Fruit fly (Drosophila melanogaster) whole organism, embryonic: Measurements from ENCODE around the gene Agxt.
A peak's percentile ranks its signal among the peaks of the same experiment; 100 is the strongest.

Experiments
- Aef1 ChIP-seq: fragments of 200-800 bp; sonication (Bioruptor generic); IDR thresholded peaks from 3 replicates; pipeline ENCODE4 v1.3.6; 2022; ENCODE audit warnings: missing biosample characterization, missing genetic modification characterization
- Awh ChIP-seq: fragments of 200-800 bp; sonication (Bioruptor generic); IDR thresholded peaks from 2 replicates; pipeline ENCODE4, ENCODE4 v1.3.6; 2022; ENCODE audit warnings: missing biosample characterization, missing genetic modification characterization
- CG10147 ChIP-seq: fragments of 200-800 bp; sonication (Bioruptor generic); optimal IDR thresholded peaks from 2 replicates; lab custom pipeline; 2019; ENCODE audit warnings: missing biosample characterization, mild to moderate bottlenecking, missing genetic modification characterization, moderate library complexity
- CG10543 ChIP-seq: fragments of 200-800 bp; sonication (Bioruptor generic); optimal IDR thresholded peaks from 3 replicates; lab custom pipeline; 2017; ENCODE audit warnings: missing biosample characterization, mild to moderate bottlenecking, missing genetic modification characterization, moderate library complexity
- CG12071 ChIP-seq: fragments of 200-800 bp; sonication (Bioruptor generic); optimal IDR thresholded peaks from 3 replicates; lab custom pipeline; 2018; ENCODE audit warnings: missing biosample characterization, mild to moderate bottlenecking, missing genetic modification characterization
- CG13424 ChIP-seq: fragments of 200-800 bp; sonication (Bioruptor generic); optimal IDR thresholded peaks from 2 replicates; lab custom pipeline; 2019; ENCODE audit warnings: missing biosample characterization, mild to moderate bottlenecking, missing genetic modification characterization, moderate library complexity
- CG14050 ChIP-seq: fragments of 200-800 bp; sonication (Bioruptor generic); IDR thresholded peaks from 3 replicates; pipeline ENCODE4 v1.3.6; 2022; ENCODE audit warnings: missing biosample characterization, missing genetic modification characterization
- CG14710 ChIP-seq: fragments of 200-800 bp; sonication (Bioruptor generic); optimal IDR thresholded peaks from 3 replicates; lab custom pipeline; 2019; ENCODE audit warnings: missing biosample characterization, mild to moderate bottlenecking, missing genetic modification characterization, moderate library complexity
- CG15601 ChIP-seq: fragments of 200-800 bp; sonication (Bioruptor generic); optimal IDR thresholded peaks from 3 replicates; lab custom pipeline; 2019; ENCODE audit warnings: missing biosample characterization, mild to moderate bottlenecking, missing genetic modification characterization, moderate library complexity
- CG1602 ChIP-seq: fragments of 200-800 bp; sonication (Bioruptor generic); optimal IDR thresholded peaks from 3 replicates; lab custom pipeline; 2016; ENCODE audit warnings: missing biosample characterization, missing genetic modification characterization
- CG17186 ChIP-seq: fragments of 200-800 bp; sonication (Bioruptor generic); optimal IDR thresholded peaks from 3 replicates; lab custom pipeline; 2017; ENCODE audit warnings: missing biosample characterization, missing genetic modification reagents, missing genetic modification characterization
- CG18476 ChIP-seq: fragments of 200-800 bp; sonication (Bioruptor generic); optimal IDR thresholded peaks from 2 replicates; lab custom pipeline; 2016; ENCODE audit warnings: missing biosample characterization, mild to moderate bottlenecking, missing genetic modification characterization
- CG18619 ChIP-seq: fragments of 200-800 bp; sonication (Bioruptor generic); optimal IDR thresholded peaks from 3 replicates; lab custom pipeline; 2017; ENCODE audit warnings: missing biosample characterization, mild to moderate bottlenecking, missing genetic modification characterization
- CG2712 ChIP-seq: fragments of 200-800 bp; optimal IDR thresholded peaks from 3 replicates; lab custom pipeline; 2019; ENCODE audit warnings: missing biosample characterization, mild to moderate bottlenecking, missing genetic modification characterization, moderate library complexity
- CG31224 ChIP-seq: fragments of 200-800 bp; sonication (Bioruptor generic); IDR thresholded peaks from 2 replicates; pipeline ENCODE4 v1.3.6; 2022; ENCODE audit warnings: missing biosample characterization, missing genetic modification characterization
- CG33213 ChIP-seq: fragments of 200-800 bp; sonication (Bioruptor generic); optimal IDR thresholded peaks from 3 replicates; lab custom pipeline; 2016; ENCODE audit warnings: missing biosample characterization, missing genetic modification characterization
- CG3995 ChIP-seq: fragments of 200-800 bp; sonication (Bioruptor generic); optimal IDR thresholded peaks from 3 replicates; lab custom pipeline; 2016; ENCODE audit warnings: missing biosample characterization, missing genetic modification characterization
- CG42726 ChIP-seq: fragments of 200-800 bp; sonication (Bioruptor generic); IDR thresholded peaks from 2 replicates; pipeline ENCODE4 v1.3.6; 2022; ENCODE audit warnings: missing biosample characterization, missing genetic modification characterization; ENCODE audit not compliant: partially characterized antibody
- CG4424 ChIP-seq: fragments of 200-800 bp; sonication (Bioruptor generic); optimal IDR thresholded peaks from 3 replicates; lab custom pipeline; 2016; ENCODE audit warnings: missing biosample characterization, missing genetic modification characterization
- CG5245 ChIP-seq: fragments of 200-800 bp; sonication (Bioruptor generic); optimal IDR thresholded peaks from 3 replicates; lab custom pipeline; 2016; ENCODE audit warnings: missing biosample characterization, missing genetic modification characterization
- CG6654 ChIP-seq: fragments of 200-800 bp; sonication (Bioruptor generic); optimal IDR thresholded peaks from 2 replicates; lab custom pipeline; 2017; ENCODE audit warnings: missing biosample characterization, mild to moderate bottlenecking, missing genetic modification characterization
- CG7357 ChIP-seq: fragments of 200-800 bp; sonication (Bioruptor generic); IDR thresholded peaks from 3 replicates; pipeline ENCODE4 v1.3.6; 2022; ENCODE audit warnings: missing biosample characterization, missing genetic modification characterization
- CG7839 ChIP-seq: fragments of 200-800 bp; sonication (Bioruptor generic); optimal IDR thresholded peaks from 3 replicates; lab custom pipeline; 2018; ENCODE audit warnings: missing biosample characterization, mild to moderate bottlenecking, missing genetic modification characterization, moderate library complexity
- CG7928 ChIP-seq: fragments of 200-800 bp; sonication (Bioruptor generic); optimal IDR thresholded peaks from 2 replicates; lab custom pipeline; 2017; ENCODE audit warnings: missing biosample characterization, mild to moderate bottlenecking, missing genetic modification characterization
- CG8765 ChIP-seq: fragments of 200-800 bp; sonication (Bioruptor generic); IDR thresholded peaks from 2 replicates; pipeline ENCODE4 v1.3.6; 2022; ENCODE audit warnings: missing biosample characterization, missing genetic modification characterization
- E2f1 ChIP-seq: fragments of 200-800 bp; sonication (Bioruptor generic); IDR thresholded peaks from 2 replicates; pipeline ENCODE4 v1.3.6; 2022; ENCODE audit warnings: missing biosample characterization, missing genetic modification characterization
- H2.0 ChIP-seq: fragments of 200-800 bp; sonication (Bioruptor generic); IDR thresholded peaks from 2 replicates; pipeline ENCODE4 v1.3.6; 2022; ENCODE audit warnings: missing biosample characterization, missing genetic modification characterization
- Hey ChIP-seq: fragments of 200-800 bp; sonication (Bioruptor generic); optimal IDR thresholded peaks from 3 replicates; lab custom pipeline; 2018; ENCODE audit warnings: missing biosample characterization, mild to moderate bottlenecking, missing genetic modification characterization
- NC2β ChIP-seq: fragments of 200-800 bp; sonication (Bioruptor generic); optimal IDR thresholded peaks from 2 replicates; lab custom pipeline; 2016; ENCODE audit warnings: missing biosample characterization, missing genetic modification characterization
- NFAT ChIP-seq: fragments of 200-800 bp; sonication (Bioruptor generic); IDR thresholded peaks from 2 replicates; pipeline ENCODE4 v1.3.6; 2022; ENCODE audit warnings: missing biosample characterization, missing genetic modification characterization
- NK7.1 ChIP-seq: fragments of 200-800 bp; sonication (Bioruptor generic); optimal IDR thresholded peaks from 3 replicates; lab custom pipeline; 2016; ENCODE audit warnings: missing biosample characterization, missing genetic modification characterization
- Oaz ChIP-seq: fragments of 200-800 bp; sonication (Bioruptor generic); IDR thresholded peaks from 2 replicates; pipeline ENCODE4 v1.3.6; 2022; ENCODE audit warnings: missing biosample characterization, missing genetic modification characterization
- Poxn ChIP-seq: fragments of 200-800 bp; sonication (Bioruptor generic); IDR thresholded peaks from 2 replicates; pipeline ENCODE4 v1.3.6; 2022; ENCODE audit warnings: missing biosample characterization, missing genetic modification characterization
- Scr ChIP-seq: fragments of 200-800 bp; sonication (Bioruptor generic); IDR thresholded peaks from 2 replicates; pipeline ENCODE4 v1.3.6; 2022; ENCODE audit warnings: missing biosample characterization, missing genetic modification characterization; ENCODE audit not compliant: partially characterized antibody
- Side ChIP-seq: fragments of 200-800 bp; sonication (Bioruptor generic); optimal IDR thresholded peaks from 2 replicates; lab custom pipeline; 2016; ENCODE audit warnings: missing biosample characterization, missing genetic modification characterization
- Sox102F ChIP-seq: fragments of 200-800 bp; sonication (Bioruptor generic); optimal IDR thresholded peaks from 2 replicates; lab custom pipeline; 2018; ENCODE audit warnings: missing biosample characterization, mild to moderate bottlenecking, missing genetic modification characterization, moderate library complexity
- Tbp ChIP-seq: fragments of >200 bp; optimal IDR thresholded peaks from 2 replicates; lab custom pipeline; 2018; ENCODE audit warnings: missing biosample characterization, missing genetic modification characterization
- ase ChIP-seq: fragments of 200-800 bp; sonication (Bioruptor generic); IDR thresholded peaks from 3 replicates; pipeline ENCODE4 v1.3.6; 2022; ENCODE audit warnings: missing biosample characterization, missing genetic modification characterization
- bigmax ChIP-seq: fragments of 200-800 bp; sonication (Bioruptor generic); optimal IDR thresholded peaks from 2 replicates; lab custom pipeline; 2018; ENCODE audit warnings: missing biosample characterization, mild to moderate bottlenecking, missing genetic modification characterization
- fu2 ChIP-seq: fragments of 200-800 bp; sonication (Bioruptor generic); optimal IDR thresholded peaks from 2 replicates; lab custom pipeline; 2016; ENCODE audit warnings: missing biosample characterization, missing genetic modification characterization
- grn ChIP-seq: fragments of 200-800 bp; sonication (Bioruptor generic); optimal IDR thresholded peaks from 3 replicates; lab custom pipeline; 2017; ENCODE audit warnings: missing biosample characterization, missing genetic modification characterization
- inv ChIP-seq: fragments of 200-800 bp; sonication (Bioruptor generic); IDR thresholded peaks from 2 replicates; pipeline ENCODE4 v1.3.6; 2022; ENCODE audit warnings: missing biosample characterization, missing genetic modification characterization; ENCODE audit not compliant: partially characterized antibody
- lov ChIP-seq, 2 experiments: fragments of 200-800 bp in 1 of 2; fragments of >200 bp in 1 of 2; sonication (Bioruptor generic) in 1 of 2; IDR thresholded peaks in 1 of 2; optimal IDR thresholded peaks in 1 of 2; 2 replicates in 1 of 2; 3 replicates in 1 of 2; pipeline versions ENCODE4 v1.3.6 to Lab custom; 2017 to 2022; ENCODE audit warnings: missing biosample characterization in 1 of 2, missing genetic modification characterization in 1 of 2
- mirr ChIP-seq: fragments of 200-800 bp; sonication (Bioruptor generic); optimal IDR thresholded peaks from 3 replicates; lab custom pipeline; 2018; ENCODE audit warnings: missing biosample characterization, mild to moderate bottlenecking, missing genetic modification characterization
- peb ChIP-seq: fragments of 200-800 bp; sonication (Bioruptor generic); IDR thresholded peaks from 2 replicates; pipeline ENCODE4 v1.3.6; 2022; ENCODE audit warnings: missing biosample characterization, missing genetic modification characterization
- pnt ChIP-seq: fragments of 200-800 bp; sonication (Bioruptor generic); optimal IDR thresholded peaks from 3 replicates; lab custom pipeline; 2016; ENCODE audit warnings: missing biosample characterization, missing genetic modification characterization
- sna ChIP-seq: fragments of 200-800 bp; sonication (Bioruptor generic); IDR thresholded peaks from 2 replicates; pipeline ENCODE4 v1.3.6; 2022; ENCODE audit warnings: missing biosample characterization, missing genetic modification characterization; ENCODE audit not compliant: partially characterized antibody
- sqz ChIP-seq: fragments of 200-800 bp; sonication (Bioruptor generic); optimal IDR thresholded peaks from 3 replicates; lab custom pipeline; 2018; ENCODE audit warnings: missing biosample characterization, mild to moderate bottlenecking, missing genetic modification characterization
- tio ChIP-seq: fragments of 200-800 bp; sonication (Bioruptor generic); optimal IDR thresholded peaks from 2 replicates; lab custom pipeline; 2017; ENCODE audit warnings: missing biosample characterization, missing genetic modification characterization, inconsistent platforms
- vvl ChIP-seq: fragments of 200-800 bp; sonication (Bioruptor generic); IDR thresholded peaks from 2 replicates; pipeline ENCODE4 v1.3.6; 2022; ENCODE audit warnings: missing biosample characterization, missing genetic modification characterization
- zfh1 ChIP-seq: fragments of 200-800 bp; sonication (Bioruptor generic); IDR thresholded peaks from 3 replicates; pipeline ENCODE4 v1.3.6; 2022; ENCODE audit warnings: missing biosample characterization, missing genetic modification characterization

Agxt gene

dm6 chrX:6524217-6524616, 4.5 kb upstream of the Agxt start, which contains the start of the genes CG42340 and CG3918 (continued):
- TF ChIP-seq Tbp (GFP tag; lab: Kevin White, UChicago) (no peak), grn (GFP tag; lab: Kevin White, UChicago) (no peak), CG8765 (no peak), sqz (no peak), CG1602 (GFP tag; lab: Kevin White, UChicago) (no peak), bigmax (GFP tag; lab: Kevin White, UChicago) (no peak), vvl (GFP tag; lab: Robert Waterston, UW) (peak; percentile 45; the same call in 1 of the 2 replicates), Oaz (no peak), NC2β (GFP tag; lab: Kevin White, UChicago) (peak; percentile 41), CG14710 (tag; lab: Kevin White, UChicago) (peak; percentile 100), Hey (no peak), CG31224 (no peak), CG2712 (tag; lab: Kevin White, UChicago) (peak; percentile 39), CG7839 (tag; lab: Kevin White, UChicago) (no peak), CG7357 (no peak), CG4424 (GFP tag; lab: Kevin White, UChicago) (no peak), fu2 (peak; percentile 12), H2.0 (no peak), lov (optimal IDR thresholded peaks at IDR 0.05; lab: Kevin White, UChicago) (no peak), lov (GFP tag; IDR thresholded peaks at IDR 0.05; lab: Robert Waterston, UW) (no peak), ase (no peak), peb (no peak), Side (GFP tag; lab: Kevin White, UChicago) (no peak), CG42726 (GFP tag; lab: Robert Waterston, UW) (peak; percentile 76; the same call in 1 of the 2 replicates), CG33213 (GFP tag; lab: Kevin White, UChicago) (peak; percentile 98), CG15601 (tag; lab: Kevin White, UChicago) (peak; percentile 63), sna (GFP tag; lab: Robert Waterston, UW) (peak; percentile 42; the same call in 1 of the 2 replicates), CG10147 (no peak), NFAT (GFP tag; lab: Robert Waterston, UW) (peak; percentile 39; the same call in 1 of the 2 replicates), Aef1 (GFP tag; lab: Robert Waterston, UW) (peak; percentile 68), CG5245 (GFP tag; lab: Kevin White, UChicago) (no peak), CG18619 (GFP tag; lab: Kevin White, UChicago) (peak; percentile 6), Poxn (GFP tag; lab: Robert Waterston, UW) (no peak), zfh1 (GFP tag; lab: Robert Waterston, UW) (peak; percentile 45; the same call in 1 of the 3 replicates), CG17186 (GFP tag; lab: Kevin White, UChicago) (peak; percentile 59), mirr (GFP tag; lab: Kevin White, UChicago) (no peak), NK7.1 (GFP tag; lab: Kevin White, UChicago) (no peak), CG13424 (peak; percentile 20), pnt (no peak), Scr (GFP tag; lab: Robert Waterston, UW) (peak; percentile 53), CG10543 (GFP tag; lab: Kevin White, UChicago) (peak; percentile 35), CG6654 (peak; percentile 4), inv (GFP tag; lab: Robert Waterston, UW) (peak; percentile 53; the same call in 1 of the 2 replicates), Sox102F (no peak), CG3995 (GFP tag; lab: Kevin White, UChicago) (peak; percentile 28), CG7928 (GFP tag; lab: Kevin White, UChicago) (peak; percentile 21), CG14050 (GFP tag; lab: Robert Waterston, UW) (no peak), CG18476 (no peak), E2f1 (no peak), CG12071 (GFP tag; lab: Kevin White, UChicago) (no peak), tio (GFP tag; lab: Kevin White, UChicago) (no peak), Awh (GFP tag; lab: Robert Waterston, UW) (no peak)
